Worm (Caenorhabditis elegans) whole organism, L3 larva: ENCODE results near the gene B0244.15.

Experiments used
- ZK546.5 ChIP-seq: sonication (generic microtip); optimal IDR thresholded peaks from 2 replicates; lab custom pipeline; 2017; ENCODE audit warnings: missing biosample characterization, missing genetic modification characterization
- ama-1 ChIP-seq: fragments of 150-350 bp; optimal IDR thresholded peaks from 2 replicates; lab custom pipeline; 2018
- ceh-16 ChIP-seq: sonication (generic microtip); optimal IDR thresholded peaks from 2 replicates; lab custom pipeline; 2017; ENCODE audit warnings: missing biosample characterization, missing genetic modification characterization
- ceh-28 ChIP-seq: fragments of 150-350 bp; optimal IDR thresholded peaks from 2 replicates; lab custom pipeline; 2014; ENCODE audit warnings: missing biosample characterization, missing genetic modification reagents, missing genetic modification characterization
- ceh-82 ChIP-seq: fragments of 150-350 bp; optimal IDR thresholded peaks from 2 replicates; lab custom pipeline; 2014; ENCODE audit warnings: missing biosample characterization, missing genetic modification characterization
- ceh-9 ChIP-seq: sonication (generic microtip); optimal IDR thresholded peaks from 2 replicates; lab custom pipeline; 2018; ENCODE audit warnings: missing biosample characterization, missing genetic modification characterization
- daf-12 ChIP-seq: fragments of 150-350 bp; optimal IDR thresholded peaks from 2 replicates; lab custom pipeline; 2014; ENCODE audit warnings: missing biosample characterization, missing genetic modification reagents, missing genetic modification characterization
- egl-5 ChIP-seq: fragments of 150-350 bp; optimal IDR thresholded peaks from 2 replicates; lab custom pipeline; 2017; ENCODE audit warnings: missing biosample characterization, missing genetic modification reagents, missing genetic modification characterization, inconsistent platforms
- elt-1 ChIP-seq: fragments of 150-350 bp; optimal IDR thresholded peaks from 2 replicates; lab custom pipeline; 2014; ENCODE audit warnings: missing biosample characterization, missing genetic modification characterization
- elt-2 ChIP-seq: sonication (generic microtip); optimal IDR thresholded peaks from 2 replicates; lab custom pipeline; 2016; ENCODE audit warnings: missing genetic modification reagents, mild to moderate bottlenecking, missing genetic modification characterization, missing compliant biosample characterization
- elt-3 ChIP-seq, 3 experiments: fragments of 150-350 bp in 1 of 3; sonication (generic microtip) in 2 of 3; optimal IDR thresholded peaks; 2 replicates in 2 of 3; 4 replicates in 1 of 3; lab custom pipeline; 2014 to 2017; ENCODE audit warnings: missing biosample characterization in 3 of 3, missing genetic modification characterization in 3 of 3
- fkh-2 ChIP-seq: fragments of 150-350 bp; optimal IDR thresholded peaks from 2 replicates; lab custom pipeline; 2014; ENCODE audit warnings: missing biosample characterization, missing genetic modification reagents, missing genetic modification characterization
- fos-1 ChIP-seq: fragments of 150-350 bp; optimal IDR thresholded peaks from 2 replicates; lab custom pipeline; 2014; ENCODE audit warnings: missing biosample characterization, missing genetic modification characterization
- jun-1 ChIP-seq: fragments of 150-350 bp; optimal IDR thresholded peaks from 2 replicates; lab custom pipeline; 2014; ENCODE audit warnings: missing biosample characterization, missing genetic modification reagents, missing genetic modification characterization
- lsy-12 ChIP-seq: sonication (generic microtip); optimal IDR thresholded peaks from 2 replicates; lab custom pipeline; 2016; ENCODE audit warnings: mild to moderate bottlenecking, missing genetic modification characterization, missing compliant biosample characterization
- mdl-1 ChIP-seq: fragments of 150-350 bp; optimal IDR thresholded peaks from 2 replicates; lab custom pipeline; 2014; ENCODE audit warnings: missing biosample characterization, missing genetic modification characterization
- mml-1 ChIP-seq: fragments of 150-350 bp; sonication (generic microtip); optimal IDR thresholded peaks from 3 replicates; lab custom pipeline; 2014; ENCODE audit warnings: missing biosample characterization, missing genetic modification characterization
- nfya-1 ChIP-seq: sonication (generic microtip); optimal IDR thresholded peaks from 2 replicates; lab custom pipeline; 2017; ENCODE audit warnings: missing genetic modification characterization, mild to moderate bottlenecking, missing compliant biosample characterization, antibody characterized with exemption, moderate library complexity; ENCODE audit not compliant: insufficient read depth
- nhr-11 ChIP-seq: fragments of 150-350 bp; optimal IDR thresholded peaks from 2 replicates; lab custom pipeline; 2014; ENCODE audit warnings: missing biosample characterization, missing genetic modification characterization
- nhr-12 ChIP-seq: fragments of 150-350 bp; optimal IDR thresholded peaks from 2 replicates; lab custom pipeline; 2014; ENCODE audit warnings: missing biosample characterization, missing genetic modification characterization
- nhr-23 ChIP-seq: fragments of 150-350 bp; optimal IDR thresholded peaks from 2 replicates; lab custom pipeline; 2014; ENCODE audit warnings: missing biosample characterization, missing genetic modification reagents, missing genetic modification characterization
- nhr-237 ChIP-seq: fragments of 150-350 bp; optimal IDR thresholded peaks from 2 replicates; lab custom pipeline; 2014; ENCODE audit warnings: missing biosample characterization, missing genetic modification characterization
- nhr-28 ChIP-seq: fragments of 150-350 bp; optimal IDR thresholded peaks from 2 replicates; lab custom pipeline; 2014; ENCODE audit warnings: missing biosample characterization, missing genetic modification characterization
- nhr-43 ChIP-seq: sonication (generic microtip); optimal IDR thresholded peaks from 2 replicates; lab custom pipeline; 2016; ENCODE audit warnings: mild to moderate bottlenecking, missing genetic modification characterization, missing compliant biosample characterization; ENCODE audit not compliant: poor library complexity, severe bottlenecking
- nhr-76 ChIP-seq: fragments of 150-350 bp; sonication (generic microtip); optimal IDR thresholded peaks from 5 replicates; lab custom pipeline; 2014; ENCODE audit warnings: missing biosample characterization, missing genetic modification characterization
- nhr-77 ChIP-seq: fragments of 150-350 bp; optimal IDR thresholded peaks from 2 replicates; lab custom pipeline; 2014; ENCODE audit warnings: missing biosample characterization, missing genetic modification characterization
- pqm-1 ChIP-seq: fragments of 150-350 bp; optimal IDR thresholded peaks from 2 replicates; lab custom pipeline; 2017; ENCODE audit warnings: missing biosample characterization, missing genetic modification characterization, inconsistent platforms
- unc-39 ChIP-seq: sonication (generic microtip); optimal IDR thresholded peaks from 4 replicates; lab custom pipeline; 2017; ENCODE audit warnings: missing biosample characterization, missing genetic modification characterization
- zag-1 ChIP-seq: fragments of 150-350 bp; optimal IDR thresholded peaks from 2 replicates; lab custom pipeline; 2014; ENCODE audit warnings: missing biosample characterization, missing genetic modification characterization
- ztf-11 ChIP-seq: fragments of 150-350 bp; optimal IDR thresholded peaks from 2 replicates; lab custom pipeline; 2014; ENCODE audit warnings: missing biosample characterization, missing genetic modification characterization

Gene B0244.15

ce11 chrIII:5734328-5734727 lies 8.9 kb upstream of the B0244.15 start:
- TF ChIP-seq jun-1 (no peak), egl-5 (no peak), fos-1 (tag; lab: Kevin White, UChicago) (no peak), ama-1 (lab: Kevin White, UChicago) (no peak), nhr-12 (tag; lab: Kevin White, UChicago) (no peak), nfya-1 (no peak), nhr-76 (tag; lab: Kevin White, UChicago) (no peak), pqm-1 (tag; lab: Kevin White, UChicago) (no peak), ztf-11 (tag; lab: Kevin White, UChicago) (no peak), nhr-237 (no peak), ceh-82 (tag; lab: Kevin White, UChicago) (no peak), nhr-43 (tag; lab: Kevin White, UChicago) (no peak), fkh-2 (tag; lab: Kevin White, UChicago) (no peak)

ce11 chrIII:5734905-5735304 lies 8.3 kb upstream of the B0244.15 start, which contains the start of gene B0244.10:
TSS of gene B0244.10 (plus strand) at chrIII:5735158.
- TF ChIP-seq jun-1 (peak; percentile 4), pqm-1 (tag; lab: Kevin White, UChicago) (peak; percentile 79), elt-2 (tag; lab: Kevin White, UChicago) (peak; percentile 85), ceh-28 (tag; lab: Kevin White, UChicago) (peak; percentile 1), zag-1 (tag; lab: Kevin White, UChicago) (no peak)

- TF ChIP-seq elt-3 (tag; optimal IDR thresholded peaks at IDR 0.05; lab: Kevin White, UChicago): no peak
- peak; percentile 21 for TF ChIP-seq elt-2 (tag; lab: Kevin White, UChicago)
- TF ChIP-seq ceh-82 (tag; lab: Kevin White, UChicago): no peak
- TF ChIP-seq, all 47 proteins: peak for 1
Observed at ce11 chrIII:5737708-5738107, 5.5 kb upstream of the B0244.15 start, which contains the start of gene B0244.6. TSS of gene B0244.6 (plus strand) at chrIII:5738008.

DNA sequence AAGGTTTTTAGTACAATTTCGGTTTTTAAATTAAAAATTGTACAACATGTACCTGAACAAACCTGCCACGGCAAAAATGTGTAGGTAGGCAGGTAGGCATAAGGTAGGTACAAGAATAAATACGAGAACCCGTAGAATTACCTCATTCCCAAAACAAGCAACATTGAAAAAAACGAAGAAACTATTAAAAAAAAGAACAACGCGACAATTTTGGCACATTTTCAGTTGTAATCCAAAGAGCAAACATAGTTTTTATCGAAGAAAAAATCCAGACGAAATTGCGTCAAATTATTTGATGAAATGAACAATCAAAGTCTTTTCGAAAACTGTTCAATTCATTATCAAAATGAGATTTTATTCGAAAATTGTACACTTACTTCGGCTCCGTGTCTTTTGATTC lies 2.5 kb upstream of the B0244.15 start, which contains the start of gene B0244.16:
TSS of gene B0244.16 (plus strand) at position 301 of the 400 bp plus-strand sequence.
- TF ChIP-seq nhr-76 (tag; lab: Kevin White, UChicago) (no peak), nfya-1 (no peak), nhr-43 (tag; lab: Kevin White, UChicago) (no peak), elt-1 (no peak), nhr-23 (tag; lab: Kevin White, UChicago) (no peak), mml-1 (tag; lab: Kevin White, UChicago) (no peak), mdl-1 (tag; lab: Kevin White, UChicago) (no peak), daf-12 (tag; lab: Kevin White, UChicago) (no peak), nhr-11 (tag; lab: Kevin White, UChicago) (no peak), ZK546.5 (no peak), fos-1 (tag; lab: Kevin White, UChicago) (no peak), zag-1 (tag; lab: Kevin White, UChicago) (no peak), unc-39 (tag; lab: Kevin White, UChicago) (no peak)

- TF ChIP-seq elt-2 (tag; lab: Kevin White, UChicago) (peak; percentile 15), nhr-28 (tag; lab: Kevin White, UChicago) (no peak), lsy-12 (tag; lab: Kevin White, UChicago) (no peak)
Observed at ce11 chrIII:5744579-5744978, 1.4 kb downstream of the B0244.15 start, which contains the start of gene B0244.5. TSS of gene B0244.5 (plus strand) at chrIII:5744879.

DNA sequence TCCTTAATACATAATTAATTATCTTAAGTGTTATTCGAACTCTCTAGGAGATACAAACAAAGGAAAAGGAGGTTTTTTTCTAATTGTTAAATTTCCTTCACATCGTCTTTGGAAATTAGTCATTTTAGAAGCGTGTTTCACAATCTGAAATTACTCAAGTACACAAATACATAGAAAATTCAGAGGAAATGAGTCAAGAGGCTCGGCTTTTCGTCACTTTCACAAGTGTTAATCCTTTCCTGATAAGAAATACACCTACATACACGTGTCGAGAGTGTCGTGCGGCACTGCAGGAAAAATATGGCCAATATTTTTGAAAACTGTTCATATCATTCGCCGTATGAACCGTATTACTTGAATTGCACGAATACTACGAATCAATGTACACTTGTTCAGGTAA lies 4.0 kb downstream of the B0244.15 start, which contains the start of gene B0244.4:
TSS of gene B0244.4 (plus strand) at position 301 of the 400 bp plus-strand sequence.
- TF ChIP-seq nhr-77 (tag; lab: Kevin White, UChicago) (no peak), ceh-9 (tag; lab: Kevin White, UChicago) (no peak), ceh-16 (tag; lab: Kevin White, UChicago) (no peak)

DNA sequence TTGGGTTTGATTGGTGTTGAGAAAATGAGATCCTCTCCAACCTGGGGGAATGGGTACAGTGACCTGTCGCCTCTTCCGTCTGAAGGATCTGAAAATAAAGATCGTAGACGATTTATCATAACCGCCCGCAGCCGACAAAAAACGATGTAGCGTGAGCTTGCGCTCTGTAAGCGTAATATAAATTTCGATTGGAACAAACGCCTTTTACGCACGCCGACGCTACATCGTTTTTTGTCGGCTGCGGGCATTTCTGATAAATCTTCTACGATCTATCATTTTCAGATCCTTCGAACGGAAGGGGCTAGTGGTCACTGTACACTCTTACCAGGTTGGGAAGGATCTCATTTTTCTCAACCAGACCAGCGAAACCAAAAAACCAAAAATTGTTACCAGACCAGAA lies 5.2 kb downstream of the B0244.15 start:
- TF ChIP-seq fkh-2 (tag; lab: Kevin White, UChicago): no peak
